Fruit fly (Drosophila melanogaster) whole organism, embryonic: ENCODE measurements around the gene CG1494.

Source experiments
- Aef1 ChIP-seq: fragments of 200-800 bp; sonication (Bioruptor generic); IDR thresholded peaks from 3 replicates; pipeline ENCODE4 v1.3.6; 2022; ENCODE audit warnings: missing biosample characterization, missing genetic modification characterization
- Asciz ChIP-seq: fragments of 200-800 bp; sonication (Bioruptor generic); optimal IDR thresholded peaks from 2 replicates; lab custom pipeline; 2017; ENCODE audit warnings: missing biosample characterization, mild to moderate bottlenecking, missing genetic modification characterization, missing genetic modification reagents
- B-H2 ChIP-seq: fragments of 200-800 bp; sonication (Bioruptor generic); optimal IDR thresholded peaks from 2 replicates; lab custom pipeline; 2018; ENCODE audit warnings: missing biosample characterization, mild to moderate bottlenecking, missing genetic modification characterization
- Bteb2 ChIP-seq: fragments of 200-800 bp; sonication (Bioruptor generic); optimal IDR thresholded peaks from 2 replicates; lab custom pipeline; 2016; ENCODE audit warnings: missing biosample characterization, missing genetic modification characterization
- C15 ChIP-seq: fragments of 200-800 bp; sonication (Bioruptor generic); IDR thresholded peaks from 3 replicates; pipeline ENCODE4 v1.3.6; 2022; ENCODE audit warnings: missing biosample characterization, missing genetic modification characterization
- CG10147 ChIP-seq: fragments of 200-800 bp; sonication (Bioruptor generic); optimal IDR thresholded peaks from 2 replicates; lab custom pipeline; 2019; ENCODE audit warnings: missing biosample characterization, mild to moderate bottlenecking, missing genetic modification characterization, moderate library complexity
- CG1024 ChIP-seq: fragments of 200-800 bp; sonication (Bioruptor generic); IDR thresholded peaks from 2 replicates; pipeline ENCODE4 v1.3.6; 2022; ENCODE audit warnings: missing biosample characterization, missing genetic modification characterization
- CG11695 ChIP-seq: fragments of 200-800 bp; sonication (Bioruptor generic); IDR thresholded peaks from 3 replicates; pipeline ENCODE4 v1.3.6; 2022; ENCODE audit warnings: missing biosample characterization, missing genetic modification characterization
- CG13624 ChIP-seq: fragments of 200-800 bp; sonication (Bioruptor generic); optimal IDR thresholded peaks from 2 replicates; lab custom pipeline; 2016; ENCODE audit warnings: missing biosample characterization, missing genetic modification characterization
- CG14860 ChIP-seq: fragments of 200-800 bp; sonication (Bioruptor generic); IDR thresholded peaks from 3 replicates; pipeline ENCODE4 v1.3.6; 2022; ENCODE audit warnings: missing biosample characterization, missing genetic modification characterization; ENCODE audit not compliant: partially characterized antibody
- CG14965 ChIP-seq: fragments of 200-800 bp; sonication (Bioruptor generic); optimal IDR thresholded peaks from 2 replicates; lab custom pipeline; 2016; ENCODE audit warnings: missing biosample characterization, missing genetic modification characterization, borderline replicate concordance
- CG17612 ChIP-seq: fragments of 200-800 bp; sonication (Bioruptor generic); IDR thresholded peaks from 2 replicates; pipeline ENCODE4 v1.3.6; 2022; ENCODE audit warnings: missing biosample characterization, missing genetic modification characterization
- CG17912 ChIP-seq: fragments of 200-800 bp; sonication (Bioruptor generic); optimal IDR thresholded peaks from 2 replicates; lab custom pipeline; 2018; ENCODE audit warnings: missing biosample characterization, mild to moderate bottlenecking, missing genetic modification characterization
- CG1792 ChIP-seq: fragments of 200-800 bp; sonication (Bioruptor generic); optimal IDR thresholded peaks from 2 replicates; lab custom pipeline; 2016; ENCODE audit warnings: missing biosample characterization, missing genetic modification characterization
- CG18764 ChIP-seq: fragments of 200-800 bp; sonication (Bioruptor generic); optimal IDR thresholded peaks from 3 replicates; lab custom pipeline; 2016; ENCODE audit warnings: missing biosample characterization, missing genetic modification characterization
- CG31365 ChIP-seq: fragments of 200-800 bp; sonication (Bioruptor generic); optimal IDR thresholded peaks from 2 replicates; lab custom pipeline; 2018; ENCODE audit warnings: missing biosample characterization, mild to moderate bottlenecking, missing genetic modification characterization
- CG4360 ChIP-seq: fragments of 200-800 bp; sonication (Bioruptor generic); IDR thresholded peaks from 2 replicates; pipeline ENCODE4 v1.3.6; 2022; ENCODE audit warnings: missing biosample characterization, missing genetic modification characterization
- CG4707 ChIP-seq: fragments of 200-800 bp; sonication (Bioruptor generic); optimal IDR thresholded peaks from 2 replicates; lab custom pipeline; 2018; ENCODE audit warnings: missing biosample characterization, mild to moderate bottlenecking, missing genetic modification characterization, moderate library complexity
- CG5953 ChIP-seq: fragments of 200-800 bp; sonication (Bioruptor generic); IDR thresholded peaks from 2 replicates; pipeline ENCODE4 v1.3.6; 2022; ENCODE audit warnings: missing biosample characterization, missing genetic modification characterization
- CG6254 ChIP-seq: fragments of 200-800 bp; sonication (Bioruptor generic); optimal IDR thresholded peaks from 3 replicates; lab custom pipeline; 2017; ENCODE audit warnings: mild to moderate bottlenecking, missing biosample characterization, missing genetic modification reagents, missing genetic modification characterization
- CG6683 ChIP-seq: fragments of 200-800 bp; sonication (Bioruptor generic); optimal IDR thresholded peaks from 2 replicates; lab custom pipeline; 2017; ENCODE audit warnings: missing biosample characterization, mild to moderate bottlenecking, missing genetic modification characterization, missing genetic modification reagents
- CG6813 ChIP-seq: fragments of 200-800 bp; sonication (Bioruptor generic); optimal IDR thresholded peaks from 2 replicates; lab custom pipeline; 2017; ENCODE audit warnings: missing biosample characterization, missing genetic modification characterization, mild to moderate bottlenecking, moderate library complexity, missing genetic modification reagents
- CG8281 ChIP-seq: fragments of 200-800 bp; sonication (Bioruptor generic); optimal IDR thresholded peaks from 2 replicates; lab custom pipeline; 2018; ENCODE audit warnings: missing biosample characterization, mild to moderate bottlenecking, missing genetic modification characterization, moderate library complexity
- Drgx ChIP-seq: fragments of 200-800 bp; sonication (Bioruptor generic); IDR thresholded peaks from 2 replicates; pipeline ENCODE4 v1.3.6; 2022; ENCODE audit warnings: missing biosample characterization, missing genetic modification characterization
- H15 ChIP-seq: fragments of 200-800 bp; sonication (Bioruptor generic); IDR thresholded peaks from 3 replicates; pipeline ENCODE4 v1.3.6; 2022; ENCODE audit warnings: missing biosample characterization, missing genetic modification characterization
- Hand ChIP-seq: fragments of 200-800 bp; sonication (Bioruptor generic); optimal IDR thresholded peaks from 2 replicates; lab custom pipeline; 2017; ENCODE audit warnings: mild to moderate bottlenecking, missing biosample characterization, missing genetic modification reagents, missing genetic modification characterization
- Lhr ChIP-seq: fragments of 200-800 bp; sonication (Bioruptor generic); optimal IDR thresholded peaks from 3 replicates; lab custom pipeline; 2017; ENCODE audit warnings: mild to moderate bottlenecking, missing biosample characterization, missing genetic modification reagents, missing genetic modification characterization
- Lim3 ChIP-seq: fragments of 200-800 bp; sonication (Bioruptor generic); IDR thresholded peaks from 2 replicates; pipeline ENCODE4 v1.3.6; 2022; ENCODE audit warnings: missing biosample characterization, missing genetic modification characterization
- Mad ChIP-seq: fragments of 200-800 bp; sonication (Bioruptor generic); optimal IDR thresholded peaks from 2 replicates; lab custom pipeline; 2016; ENCODE audit warnings: missing biosample characterization, missing genetic modification characterization
- Nf-YC ChIP-seq: fragments of 200-800 bp; optimal IDR thresholded peaks from 3 replicates; lab custom pipeline; 2019; ENCODE audit warnings: missing biosample characterization, mild to moderate bottlenecking, missing genetic modification characterization, moderate library complexity
- Sox102F ChIP-seq: fragments of 200-800 bp; sonication (Bioruptor generic); optimal IDR thresholded peaks from 2 replicates; lab custom pipeline; 2018; ENCODE audit warnings: missing biosample characterization, mild to moderate bottlenecking, missing genetic modification characterization, moderate library complexity
- Trl ChIP-seq, 3 experiments: fragments of >200 bp in 2 of 3; fragments of 200-800 bp in 1 of 3; sonication (Bioruptor generic) in 1 of 3; optimal IDR thresholded peaks; 2 replicates in 1 of 3; 3 replicates in 2 of 3; lab custom pipeline; 2016 to 2017; ENCODE audit warnings: missing biosample characterization in 1 of 3, missing genetic modification characterization in 1 of 3
- Vsx1 ChIP-seq: fragments of 200-800 bp; sonication (Bioruptor generic); optimal IDR thresholded peaks from 2 replicates; lab custom pipeline; 2017; ENCODE audit warnings: missing biosample characterization, mild to moderate bottlenecking, missing genetic modification characterization, missing genetic modification reagents
- Xbp1 ChIP-seq: fragments of 200-800 bp; sonication (Bioruptor generic); optimal IDR thresholded peaks from 3 replicates; lab custom pipeline; 2016; ENCODE audit warnings: missing biosample characterization, mild to moderate bottlenecking, missing genetic modification characterization
- ci ChIP-seq: fragments of 200-800 bp; sonication (Bioruptor generic); IDR thresholded peaks from 3 replicates; pipeline ENCODE4 v1.3.6; 2022; ENCODE audit warnings: missing biosample characterization, missing genetic modification characterization
- dan ChIP-seq: fragments of 200-800 bp; sonication (Bioruptor generic); IDR thresholded peaks from 2 replicates; pipeline ENCODE4 v1.3.6; 2022; ENCODE audit warnings: missing biosample characterization, missing genetic modification characterization
- dysf ChIP-seq: fragments of 200-800 bp; sonication (Bioruptor generic); IDR thresholded peaks from 3 replicates; pipeline ENCODE4 v1.3.6; 2022; ENCODE audit warnings: missing biosample characterization, missing genetic modification characterization
- fd64A ChIP-seq: fragments of 200-800 bp; sonication (Bioruptor generic); optimal IDR thresholded peaks from 3 replicates; lab custom pipeline; 2018; ENCODE audit warnings: missing biosample characterization, mild to moderate bottlenecking, missing genetic modification characterization
- fd96Cb ChIP-seq: fragments of 200-800 bp; sonication (Bioruptor generic); optimal IDR thresholded peaks from 2 replicates; lab custom pipeline; 2018; ENCODE audit warnings: missing biosample characterization, mild to moderate bottlenecking, missing genetic modification characterization, moderate library complexity
- gce ChIP-seq: fragments of 200-800 bp; sonication (Bioruptor generic); IDR thresholded peaks from 3 replicates; pipeline ENCODE4 v1.3.6; 2022; ENCODE audit warnings: missing biosample characterization, missing genetic modification characterization
- gro ChIP-seq: fragments of 200-800 bp; sonication (Bioruptor generic); optimal IDR thresholded peaks from 2 replicates; lab custom pipeline; 2016; ENCODE audit warnings: missing biosample characterization, missing genetic modification characterization
- jigr1 ChIP-seq: fragments of 200-800 bp; sonication (Bioruptor generic); IDR thresholded peaks from 3 replicates; pipeline ENCODE4 v1.3.6; 2022; ENCODE audit warnings: missing biosample characterization, missing genetic modification characterization
- lola ChIP-seq, 3 experiments: fragments of >200 bp in 2 of 3; fragments of 200-800 bp in 1 of 3; sonication (Bioruptor generic) in 1 of 3; optimal IDR thresholded peaks; 2 replicates each; lab custom pipeline; 2017 to 2019; ENCODE audit warnings: missing biosample characterization in 3 of 3, missing genetic modification characterization in 3 of 3, mild to moderate bottlenecking in 1 of 3, moderate library complexity in 1 of 3
- nerfin-1 ChIP-seq: fragments of 200-800 bp; sonication (Bioruptor generic); optimal IDR thresholded peaks from 3 replicates; lab custom pipeline; 2019; ENCODE audit warnings: missing biosample characterization, mild to moderate bottlenecking, missing genetic modification characterization, moderate library complexity
- psq ChIP-seq: fragments of 200-800 bp; sonication (Bioruptor generic); optimal IDR thresholded peaks from 2 replicates; lab custom pipeline; 2017; ENCODE audit warnings: missing biosample characterization, missing genetic modification characterization
- sim ChIP-seq: fragments of 200-800 bp; sonication (Bioruptor generic); IDR thresholded peaks from 2 replicates; pipeline ENCODE4 v1.3.6; 2022; ENCODE audit warnings: missing biosample characterization, missing genetic modification characterization
- sna ChIP-seq: fragments of 200-800 bp; sonication (Bioruptor generic); IDR thresholded peaks from 2 replicates; pipeline ENCODE4 v1.3.6; 2022; ENCODE audit warnings: missing biosample characterization, missing genetic modification characterization; ENCODE audit not compliant: partially characterized antibody
- unpg ChIP-seq: fragments of 200-800 bp; sonication (Bioruptor generic); optimal IDR thresholded peaks from 3 replicates; lab custom pipeline; 2018; ENCODE audit warnings: missing biosample characterization, mild to moderate bottlenecking, missing genetic modification characterization, moderate library complexity
- z ChIP-seq: fragments of 200-800 bp; sonication (Bioruptor generic); IDR thresholded peaks from 3 replicates; pipeline ENCODE4 v1.3.6; 2022; ENCODE audit warnings: missing biosample characterization, missing genetic modification characterization

The CG1494 gene

dm6 chrX:21306485-21307142 lies 21.5 kb downstream of the CG1494 start, which contains the start of gene Abca3 (continued):
- TF ChIP-seq sim: no peak
- TF ChIP-seq CG10147 (GFP tag; lab: Kevin White, UChicago): peak; percentile 80
- TF ChIP-seq lola (GFP tag; optimal IDR thresholded peaks at IDR 0.05; lab: Kevin White, UChicago): peak in 1 of 3 experiments; percentile 62
- peak; percentile 75 for TF ChIP-seq CG11695 (GFP tag; lab: Robert Waterston, UW)
- peak; percentile 55 for TF ChIP-seq Xbp1 (GFP tag; lab: Kevin White, UChicago)
- no peak for TF ChIP-seq dan (GFP tag; lab: Robert Waterston, UW)
- peak; percentile 29 for TF ChIP-seq fd96Cb
- TF ChIP-seq Lhr: no peak
- no peak for TF ChIP-seq CG6683 (GFP tag; lab: Kevin White, UChicago)
- peak; percentile 22 for TF ChIP-seq Bteb2 (GFP tag; lab: Kevin White, UChicago)
- peak; percentile 14 for TF ChIP-seq Sox102F
- TF ChIP-seq CG8281: peak; percentile 2
- peak; percentile 57 for TF ChIP-seq gro (GFP tag; lab: Kevin White, UChicago)
- TF ChIP-seq CG18764 (GFP tag; lab: Kevin White, UChicago): peak; percentile 4
- TF ChIP-seq Vsx1 (GFP tag; lab: Kevin White, UChicago): peak; percentile 89
- TF ChIP-seq CG5953 (GFP tag; lab: Robert Waterston, UW): no peak
- no peak for TF ChIP-seq nerfin-1 (tag; lab: Kevin White, UChicago)
- no peak for TF ChIP-seq CG6813 (GFP tag; lab: Kevin White, UChicago)
- no peak for TF ChIP-seq CG17912 (GFP tag; lab: Kevin White, UChicago)
- TF ChIP-seq CG1024 (GFP tag; lab: Robert Waterston, UW): no peak
- TF ChIP-seq B-H2 (GFP tag; lab: Kevin White, UChicago): peak; percentile 74
- TF ChIP-seq CG14860: no peak
- peak; percentile 11 for TF ChIP-seq Mad (GFP tag; lab: Kevin White, UChicago)
- TF ChIP-seq sna (GFP tag; lab: Robert Waterston, UW): no peak
- peak; percentile 58 for TF ChIP-seq CG13624
- no peak for TF ChIP-seq jigr1 (GFP tag; lab: Robert Waterston, UW)
- TF ChIP-seq Nf-YC (tag; lab: Kevin White, UChicago): peak; percentile 73
- peak; percentile 65 for TF ChIP-seq unpg (GFP tag; lab: Kevin White, UChicago)
- no peak for TF ChIP-seq CG14965 (GFP tag; lab: Kevin White, UChicago)
- no peak for TF ChIP-seq CG4360
- no peak for TF ChIP-seq gce (GFP tag; lab: Robert Waterston, UW)
- TF ChIP-seq CG31365 (tag; lab: Kevin White, UChicago): peak; percentile 21
- TF ChIP-seq CG4707 (GFP tag; lab: Kevin White, UChicago): no peak
- TF ChIP-seq Hand (GFP tag; lab: Kevin White, UChicago): no peak
- TF ChIP-seq Aef1 (GFP tag; lab: Robert Waterston, UW): peak; percentile 44; the same call in 2 of the 3 replicates
- no peak for TF ChIP-seq H15 (GFP tag; lab: Robert Waterston, UW)
- TF ChIP-seq C15 (GFP tag; lab: Robert Waterston, UW): 0 out of 3 replicates have a peak, but pooled peaks have one; percentile 28
- TF ChIP-seq Lim3 (GFP tag; lab: Robert Waterston, UW): no peak
- TF ChIP-seq fd64A (GFP tag; lab: Kevin White, UChicago): no peak
- TF ChIP-seq dysf: peak; percentile 74; the same call in 2 of the 3 replicates
- peak; percentile 63 to 89 for TF ChIP-seq Trl (optimal IDR thresholded peaks at IDR 0.05; lab: Kevin White, UChicago)
- TF ChIP-seq Trl (GFP tag; optimal IDR thresholded peaks at IDR 0.05; lab: Kevin White, UChicago): peak; percentile 68
- TF ChIP-seq CG17612: no peak
- no peak; the same call in 1 of the 2 replicates for TF ChIP-seq Drgx (GFP tag; lab: Robert Waterston, UW)
- no peak for TF ChIP-seq z (GFP tag; lab: Robert Waterston, UW)
- TF ChIP-seq ci (GFP tag; lab: Robert Waterston, UW): no peak
- no peak for TF ChIP-seq CG1792 (GFP tag; lab: Kevin White, UChicago)
- TF ChIP-seq psq (GFP tag; lab: Kevin White, UChicago): no peak
- TF ChIP-seq CG6254 (GFP tag; lab: Kevin White, UChicago): peak; percentile 2
- no peak for TF ChIP-seq Asciz (GFP tag; lab: Kevin White, UChicago)
